Worm (Caenorhabditis elegans) whole organism, L4 larva: ENCODE measurements around the gene pqn-74.
A peak's percentile ranks its signal among the peaks of the same experiment; 100 is the strongest.

Experiments used
- Y75B8A.6 ChIP-seq: fragments of 200-800 bp; sonication (Bioruptor generic); IDR thresholded peaks from 2 replicates; pipeline ENCODE4 v1.3.6; 2022; ENCODE audit warnings: missing genetic modification reagents, missing genetic modification characterization, missing compliant biosample characterization
- ceh-28 ChIP-seq: fragments of 150-350 bp; optimal IDR thresholded peaks from 2 replicates; lab custom pipeline; 2014; ENCODE audit warnings: missing biosample characterization, missing genetic modification reagents, missing genetic modification characterization
- ceh-44 ChIP-seq: fragments of 200-800 bp; sonication (Bioruptor generic); IDR thresholded peaks from 2 replicates; pipeline ENCODE4 v1.3.6; 2022; ENCODE audit warnings: missing genetic modification reagents, missing genetic modification characterization, missing compliant biosample characterization
- daf-12 ChIP-seq: fragments of 150-350 bp; optimal IDR thresholded peaks from 2 replicates; lab custom pipeline; 2014; ENCODE audit warnings: missing biosample characterization, missing genetic modification reagents, missing genetic modification characterization
- daf-19 ChIP-seq: fragments of 200-800 bp; sonication (Bioruptor generic); conservative IDR thresholded peaks from 2 replicates; pipeline ENCODE4 v1.3.6; 2022; ENCODE audit warnings: missing genetic modification characterization, missing compliant biosample characterization

- no peak for TF ChIP-seq daf-12 (tag; lab: Kevin White, UChicago)
- no peak for TF ChIP-seq Y75B8A.6
- TF ChIP-seq ceh-28 (tag; lab: Kevin White, UChicago) = peak; percentile 89
- TF ChIP-seq daf-19 = no peak
- no peak for TF ChIP-seq ceh-44 (GFP tag; lab: Robert Waterston, UW)
Observed at ce11 chrIV:13319886-13320650, 11.1 kb downstream of the pqn-74 start.
